Fruit fly (Drosophila melanogaster): Measurements from ENCODE around the gene Mur29B.

Gene Mur29B

DNA sequence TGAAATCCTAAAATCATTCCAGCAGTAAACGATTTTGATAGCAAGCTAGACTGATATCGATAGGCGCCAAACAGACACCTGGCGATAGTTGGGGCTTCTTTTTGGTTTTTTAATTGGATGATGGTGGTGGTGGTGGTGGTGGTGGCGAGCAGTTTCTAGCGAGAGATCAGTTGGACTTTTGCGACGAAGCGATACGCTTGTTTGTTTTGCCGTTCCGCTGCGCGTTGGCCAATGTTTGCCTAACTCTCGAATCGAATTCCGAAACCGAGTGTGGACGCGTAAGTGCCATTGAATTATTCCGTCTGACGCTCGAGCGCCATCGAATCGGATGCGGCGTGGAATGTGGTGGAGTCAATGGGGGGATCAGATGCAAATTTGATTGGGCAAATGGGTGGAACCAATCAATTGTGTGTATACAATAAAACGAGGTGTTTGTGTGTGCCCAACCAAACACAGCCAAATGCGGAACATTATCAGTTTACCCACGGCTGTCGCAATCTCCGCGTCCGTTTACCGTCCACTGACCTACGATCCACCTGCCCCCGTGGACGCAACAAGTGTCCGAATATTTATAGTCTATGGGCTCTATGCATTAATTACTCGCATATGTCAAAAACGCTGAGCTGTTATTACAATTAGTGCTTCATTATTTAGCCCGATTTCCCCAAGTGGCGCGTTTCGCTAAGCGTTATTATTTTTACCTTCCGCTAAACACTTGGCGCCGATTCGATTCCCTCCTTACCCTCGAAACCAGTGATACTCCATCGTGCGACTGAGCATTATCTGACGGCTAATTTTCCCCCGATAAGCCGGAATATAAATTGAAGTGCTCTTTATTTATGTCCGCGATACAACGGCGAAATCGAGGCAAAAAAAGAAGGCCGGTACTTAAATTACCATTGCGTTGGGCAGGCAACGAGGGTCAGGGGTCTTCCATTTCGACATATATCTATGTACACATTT lies 18.7 kb downstream of the Mur29B start, which contains the start of gene CG17292 (continued):
- no peak for TF ChIP-seq az2 (GFP tag; optimal IDR thresholded peaks at IDR 0.05)
- TF ChIP-seq HLH3B (GFP tag; IDR thresholded peaks at IDR 0.05) = peak; percentile 60
- peak; percentile 99 for TF ChIP-seq CG12155 (GFP tag; optimal IDR thresholded peaks at IDR 0.05)
- TF ChIP-seq CG8089 (GFP tag; optimal IDR thresholded peaks at IDR 0.05) = peak; percentile 33
- no peak for TF ChIP-seq CG9215 (GFP tag; IDR thresholded peaks at IDR 0.05)
- no peak for TF ChIP-seq Trl (optimal IDR thresholded peaks at IDR 0.05)
- peak; percentile 43 for TF ChIP-seq Trl (GFP tag; optimal IDR thresholded peaks at IDR 0.05)
- TF ChIP-seq CHES-1-like (GFP tag; optimal IDR thresholded peaks at IDR 0.05) = peak; percentile 27
- peak; percentile 43 for TF ChIP-seq CG2875 (GFP tag; optimal IDR thresholded peaks at IDR 0.05)
- TF ChIP-seq CG30431 (GFP tag; optimal IDR thresholded peaks at IDR 0.05) = no peak
- TF ChIP-seq caup (GFP tag; optimal IDR thresholded peaks at IDR 0.05; ENCODE audit: severe bottlenecking) = peak; percentile 76
- no peak for TF ChIP-seq bab2 (GFP tag; optimal IDR thresholded peaks at IDR 0.05)
- TF ChIP-seq CG13424 (tag; optimal IDR thresholded peaks at IDR 0.05) = peak; percentile 61
- TF ChIP-seq CG1233 (GFP tag; optimal IDR thresholded peaks at IDR 0.05) = peak; percentile 4
- no peak for TF ChIP-seq Bteb2 (GFP tag; optimal IDR thresholded peaks at IDR 0.05)
- peak; percentile 3 for TF ChIP-seq Ssrp (tag; optimal IDR thresholded peaks at IDR 0.05)
- peak; percentile 95 for TF ChIP-seq Med (GFP tag)
- TF ChIP-seq CG34422 (GFP tag; IDR thresholded peaks at IDR 0.05) = peak; percentile 77; the same call in 1 of the 3 replicates
- no peak for TF ChIP-seq Dfd (GFP tag; optimal IDR thresholded peaks at IDR 0.05)
- TF ChIP-seq HHEX (GFP tag; optimal IDR thresholded peaks at IDR 0.05) = peak; percentile 58
- peak; percentile 94 for TF ChIP-seq Bgb (GFP tag; IDR thresholded peaks at IDR 0.05; ENCODE audit: partially characterized antibody)
- TF ChIP-seq cad (GFP tag; optimal IDR thresholded peaks at IDR 0.05) = no peak
- no peak for TF ChIP-seq Atf-2 (GFP tag; optimal IDR thresholded peaks at IDR 0.05)
- TF ChIP-seq Asciz (GFP tag; optimal IDR thresholded peaks at IDR 0.05) = peak; percentile 23
- TF ChIP-seq CG1792 (GFP tag; optimal IDR thresholded peaks at IDR 0.05) = peak; percentile 45
- TF ChIP-seq CG17912 (GFP tag; optimal IDR thresholded peaks at IDR 0.05) = peak; percentile 45
- TF ChIP-seq bigmax (GFP tag; optimal IDR thresholded peaks at IDR 0.05) = no peak
- TF ChIP-seq kay (GFP tag; optimal IDR thresholded peaks at IDR 0.05) = no peak
- TF ChIP-seq cwo (GFP tag; optimal IDR thresholded peaks at IDR 0.05) = peak; percentile 52
- TF ChIP-seq slbo (GFP tag; IDR thresholded peaks at IDR 0.05) = peak; percentile 69
- TF ChIP-seq ash1 (GFP tag; optimal IDR thresholded peaks at IDR 0.05) = no peak
- no peak for TF ChIP-seq sens-2 (GFP tag; IDR thresholded peaks at IDR 0.05)
- TF ChIP-seq CG31441 (GFP tag; IDR thresholded peaks at IDR 0.05) = 0 out of 2 replicates have a peak, but pooled peaks have one; percentile 11
- TF ChIP-seq CG11085 (GFP tag; IDR thresholded peaks at IDR 0.05) = peak; percentile 32; the same call in 1 of the 2 replicates
- no peak for TF ChIP-seq fru (optimal IDR thresholded peaks at IDR 0.05)
- TF ChIP-seq mld (GFP tag; IDR thresholded peaks at IDR 0.05; ENCODE audit: partially characterized antibody) = peak; percentile 79; the same call in 2 of the 3 replicates
- peak; percentile 84 for TF ChIP-seq ci (GFP tag; IDR thresholded peaks at IDR 0.05)
- TF ChIP-seq NK7.1 (GFP tag; optimal IDR thresholded peaks at IDR 0.05) = peak; percentile 21
- TF ChIP-seq vfl (GFP tag; optimal IDR thresholded peaks at IDR 0.05) = no peak
- TF ChIP-seq CG14014 (GFP tag; IDR thresholded peaks at IDR 0.05) = peak; percentile 74; the same call in 1 of the 2 replicates
- TF ChIP-seq CG12769 (tag; optimal IDR thresholded peaks at IDR 0.05) = peak; percentile 75
- peak in 1 of 2 experiments; percentile 23 for TF ChIP-seq bsh (GFP tag; optimal IDR thresholded peaks at IDR 0.05)
- TF ChIP-seq salm (tag; optimal IDR thresholded peaks at IDR 0.05) = no peak
- peak; percentile 41 for TF ChIP-seq CG33213 (GFP tag; optimal IDR thresholded peaks at IDR 0.05)
- no peak for TF ChIP-seq fd64A (GFP tag; optimal IDR thresholded peaks at IDR 0.05)
- peak; percentile 83 for TF ChIP-seq HmgZ (tag; optimal IDR thresholded peaks at IDR 0.05)
- TF ChIP-seq CG12071 (GFP tag; optimal IDR thresholded peaks at IDR 0.05) = peak; percentile 64
- peak; percentile 16 for TF ChIP-seq HmgD (GFP tag; optimal IDR thresholded peaks at IDR 0.05)
- TF ChIP-seq pnt (GFP tag; optimal IDR thresholded peaks at IDR 0.05) = no peak
